Fruit fly (Drosophila melanogaster): ENCODE results near the gene spen.

The spen gene

dm6 chr2L:166115-167069 is 7.6 kb downstream of the spen start (continued):
- TF ChIP-seq CG31441 (GFP tag; IDR thresholded peaks at IDR 0.05) (no peak), CG17385 (GFP tag; optimal IDR thresholded peaks at IDR 0.05) (peak; percentile 87), Fer3 (tag; optimal IDR thresholded peaks at IDR 0.05) (peak; percentile 72), gro (GFP tag; optimal IDR thresholded peaks at IDR 0.05) (peak; percentile 72), Oaz (GFP tag; IDR thresholded peaks at IDR 0.05) (no peak), kni (GFP tag; optimal IDR thresholded peaks at IDR 0.05) (peak; percentile 96), h (optimal IDR thresholded peaks at IDR 0.05) (no peak), Doc3 (GFP tag; IDR thresholded peaks at IDR 0.05; ENCODE audit: partially characterized antibody) (no peak), D19A (tag; optimal IDR thresholded peaks at IDR 0.05) (peak; percentile 37), Bgb (GFP tag; IDR thresholded peaks at IDR 0.05; ENCODE audit: partially characterized antibody) (no peak), Hr51 (GFP tag; optimal IDR thresholded peaks at IDR 0.05) (peak; percentile 58 to 63), CG6175 (GFP tag; IDR thresholded peaks at IDR 0.05) (no peak), CG17802 (tag; optimal IDR thresholded peaks at IDR 0.05) (no peak), Rfx (GFP tag; IDR thresholded peaks at IDR 0.05) (no peak), Jarid2 (GFP tag; optimal IDR thresholded peaks at IDR 0.05) (peak; percentile 68), CG10462 (GFP tag; optimal IDR thresholded peaks at IDR 0.05) (no peak), CG10654 (GFP tag; optimal IDR thresholded peaks at IDR 0.05) (peak; percentile 37), CG17361 (GFP tag; IDR thresholded peaks at IDR 0.05) (no peak), CG16815 (GFP tag; optimal IDR thresholded peaks at IDR 0.05) (no peak), tio (GFP tag; optimal IDR thresholded peaks at IDR 0.05) (peak; percentile 8), pan (optimal IDR thresholded peaks at IDR 0.05) (no peak), pan (GFP tag; optimal IDR thresholded peaks at IDR 0.05 in 1 of 2, IDR thresholded peaks at IDR 0.05 in 1 of 2) (no peak), CG15073 (GFP tag; optimal IDR thresholded peaks at IDR 0.05) (no peak), NC2α (GFP tag; optimal IDR thresholded peaks at IDR 0.05) (peak; percentile 41), CG9437 (GFP tag; optimal IDR thresholded peaks at IDR 0.05) (peak; percentile 50), maf-S (GFP tag; optimal IDR thresholded peaks at IDR 0.05) (peak; percentile 38), twi (tag; optimal IDR thresholded peaks at IDR 0.05) (peak; percentile 58), CG18599 (GFP tag; optimal IDR thresholded peaks at IDR 0.05) (peak; percentile 93), CG5953 (GFP tag; IDR thresholded peaks at IDR 0.05) (no peak), cg (GFP tag; optimal IDR thresholded peaks at IDR 0.05) (peak; percentile 92), CG14667 (GFP tag; IDR thresholded peaks at IDR 0.05) (no peak), CG32772 (GFP tag; IDR thresholded peaks at IDR 0.05) (no peak), CG7556 (GFP tag; optimal IDR thresholded peaks at IDR 0.05) (peak; percentile 80), dpn (GFP tag; optimal IDR thresholded peaks at IDR 0.05) (peak in 1 of 2 experiments; percentile 4), tup (GFP tag; optimal IDR thresholded peaks at IDR 0.05) (no peak), Taf1 (GFP tag; IDR thresholded peaks at IDR 0.05) (no peak), TFAM (GFP tag; optimal IDR thresholded peaks at IDR 0.05) (no peak), CG10147 (GFP tag; optimal IDR thresholded peaks at IDR 0.05) (peak; percentile 82), CG1233 (GFP tag; optimal IDR thresholded peaks at IDR 0.05) (peak; percentile 78), Gug (GFP tag; IDR thresholded peaks at IDR 0.05) (no peak), CG2875 (GFP tag; optimal IDR thresholded peaks at IDR 0.05) (peak; percentile 64), D (optimal IDR thresholded peaks at IDR 0.05) (no peak), D (GFP tag; optimal IDR thresholded peaks at IDR 0.05) (peak; percentile 61), H2.0 (GFP tag; IDR thresholded peaks at IDR 0.05) (no peak), zen (tag; optimal IDR thresholded peaks at IDR 0.05) (peak; percentile 55), CG9609 (GFP tag; optimal IDR thresholded peaks at IDR 0.05) (no peak), CG4730 (GFP tag; IDR thresholded peaks at IDR 0.05) (no peak), CG12071 (GFP tag; optimal IDR thresholded peaks at IDR 0.05) (peak; percentile 89), Lpt (GFP tag; optimal IDR thresholded peaks at IDR 0.05) (peak; percentile 27)
